Worm (Caenorhabditis elegans) whole organism, L4 larva: Measurements from ENCODE around the gene R02F11.10.

Experiments used
- T20F7.1 ChIP-seq: fragments of 200-800 bp; sonication (Bioruptor generic); optimal IDR thresholded peaks from 2 replicates; lab custom pipeline; 2018; ENCODE audit warnings: mild to moderate bottlenecking, missing genetic modification characterization, missing compliant biosample characterization
- lir-3 ChIP-seq: sonication (generic microtip); optimal IDR thresholded peaks from 2 replicates; lab custom pipeline; 2016; ENCODE audit warnings: mild to moderate bottlenecking, missing genetic modification characterization, missing compliant biosample characterization
- lsy-2 ChIP-seq, 2 experiments: fragments of 150-350 bp in 1 of 2; sonication (generic microtip) in 1 of 2; optimal IDR thresholded peaks; 2 replicates each; lab custom pipeline; 2014 to 2017; ENCODE audit warnings: missing biosample characterization in 2 of 2, missing genetic modification characterization in 2 of 2
- madf-5 ChIP-seq, 2 experiments: fragments of 200-800 bp; sonication (Bioruptor generic); IDR thresholded peaks; 2 replicates each; pipeline ENCODE4 v1.3.6; 2022; ENCODE audit warnings: missing compliant biosample characterization in 2 of 2, missing genetic modification characterization in 2 of 2
- nhr-102 ChIP-seq: sonication (generic microtip); optimal IDR thresholded peaks from 2 replicates; lab custom pipeline; 2016; ENCODE audit warnings: mild to moderate bottlenecking, missing genetic modification characterization, moderate library complexity, missing compliant biosample characterization
- nhr-25 ChIP-seq: sonication (generic microtip); optimal IDR thresholded peaks from 2 replicates; lab custom pipeline; 2017; ENCODE audit warnings: missing genetic modification characterization, mild to moderate bottlenecking, missing compliant biosample characterization, antibody characterized with exemption, moderate library complexity, borderline replicate concordance; ENCODE audit not compliant: insufficient read depth
- nhr-28 ChIP-seq: fragments of 150-350 bp; optimal IDR thresholded peaks from 2 replicates; lab custom pipeline; 2014; ENCODE audit warnings: missing biosample characterization, missing genetic modification characterization
- unc-62 ChIP-seq, 3 experiments: fragments of 150-350 bp in 1 of 3; sonication (generic microtip); optimal IDR thresholded peaks in 2 of 3; peaks in 1 of 3; 1 replicate in 1 of 3; 2 replicates in 2 of 3; lab custom pipeline; 2014 to 2017; ENCODE audit warnings: missing biosample characterization in 3 of 3, missing genetic modification characterization in 3 of 3, missing genetic modification reagents in 3 of 3, missing genotype in 1 of 3
- zfp-3 ChIP-seq: fragments of 200-800 bp; sonication (Bioruptor generic); conservative IDR thresholded peaks from 2 replicates; pipeline ENCODE4 v1.3.6; 2022; ENCODE audit warnings: missing genetic modification reagents, missing genetic modification characterization, missing compliant biosample characterization

- TF ChIP-seq madf-5 (GFP tag; IDR thresholded peaks at IDR 0.05; lab: Robert Waterston, UW) = no peak
- TF ChIP-seq nhr-102 (tag; lab: Kevin White, UChicago) = no peak
- TF ChIP-seq lir-3 (tag; lab: Kevin White, UChicago) = no peak
- no peak for TF ChIP-seq lsy-2 (tag; optimal IDR thresholded peaks at IDR 0.05; lab: Kevin White, UChicago)
- no peak for TF ChIP-seq unc-62 (GFP tag; optimal IDR thresholded peaks at IDR 0.05 in 1 of 2; lab: Kevin White, UChicago)
- TF ChIP-seq unc-62 (tag; optimal IDR thresholded peaks at IDR 0.05; lab: Kevin White, UChicago) = no peak
- TF ChIP-seq nhr-28 (tag; lab: Kevin White, UChicago) = peak; percentile 67
- TF ChIP-seq T20F7.1 (GFP tag; lab: Kevin White, UChicago) = no peak
- no peak for TF ChIP-seq nhr-25 (tag; lab: Kevin White, UChicago)
- TF ChIP-seq zfp-3 (GFP tag; lab: Robert Waterston, UW) = no peak
Measured at ce11 chrV:4806859-4807258, 17.9 kb downstream of the R02F11.10 start.
